Worm (Caenorhabditis elegans) whole organism, early embryonic: ENCODE data around the gene golg-4.
A peak's percentile ranks its signal among the peaks of the same experiment; 100 is the strongest.

Experiments
- B0310.2 ChIP-seq: sonication (generic microtip); optimal IDR thresholded peaks from 2 replicates; lab custom pipeline; 2016; ENCODE audit warnings: mild to moderate bottlenecking, missing genetic modification characterization, missing compliant biosample characterization
- F13C5.2 ChIP-seq: sonication (generic microtip); optimal IDR thresholded peaks from 2 replicates; lab custom pipeline; 2017; ENCODE audit warnings: mild to moderate bottlenecking, missing genetic modification characterization, inconsistent platforms, missing compliant biosample characterization
- aly-1 ChIP-seq: sonication (generic microtip); optimal IDR thresholded peaks from 2 replicates; lab custom pipeline; 2016; ENCODE audit warnings: missing genetic modification characterization, missing compliant biosample characterization
- ama-1 ChIP-seq: fragments of 150-350 bp; optimal IDR thresholded peaks from 2 replicates; lab custom pipeline; 2014
- ceh-13 ChIP-seq: fragments of 200-800 bp; sonication (Bioruptor generic); optimal IDR thresholded peaks from 2 replicates; lab custom pipeline; 2018; ENCODE audit warnings: mild to moderate bottlenecking, missing genetic modification characterization, missing compliant biosample characterization
- ceh-36 ChIP-seq: sonication (generic microtip); optimal IDR thresholded peaks from 2 replicates; lab custom pipeline; 2016; ENCODE audit warnings: missing genetic modification characterization, inconsistent platforms, missing compliant biosample characterization
- ets-7 ChIP-seq: sonication (generic microtip); optimal IDR thresholded peaks from 2 replicates; lab custom pipeline; 2016; ENCODE audit warnings: missing genotype, missing genetic modification characterization, missing compliant biosample characterization
- flt-1 ChIP-seq: fragments of 200-800 bp; sonication (Bioruptor generic); IDR thresholded peaks from 2 replicates; pipeline ENCODE4 v1.3.6; 2022; ENCODE audit warnings: missing genetic modification characterization, missing compliant biosample characterization
- hmbx-1 ChIP-seq: sonication (generic microtip); optimal IDR thresholded peaks from 2 replicates; lab custom pipeline; 2016; ENCODE audit warnings: mild to moderate bottlenecking, missing genetic modification characterization, missing compliant biosample characterization
- hmg-4 ChIP-seq: fragments of 200-800 bp; sonication (Bioruptor generic); optimal IDR thresholded peaks from 2 replicates; lab custom pipeline; 2018; ENCODE audit warnings: mild to moderate bottlenecking, missing genetic modification characterization, missing compliant biosample characterization
- hnd-1 ChIP-seq: sonication (generic microtip); optimal IDR thresholded peaks from 2 replicates; lab custom pipeline; 2016; ENCODE audit warnings: missing genetic modification characterization, missing compliant biosample characterization
- pes-1 ChIP-seq: fragments of 200-800 bp; sonication (Bioruptor generic); IDR thresholded peaks from 2 replicates; pipeline ENCODE4 v1.3.6; 2022; ENCODE audit warnings: missing genetic modification reagents, missing genetic modification characterization, missing compliant biosample characterization
- scrt-1 ChIP-seq: fragments of 200-800 bp; sonication (Bioruptor generic); IDR thresholded peaks from 2 replicates; pipeline ENCODE4 v1.3.6; 2022; ENCODE audit warnings: missing genetic modification characterization, missing compliant biosample characterization
- sea-1 ChIP-seq: fragments of 200-800 bp; sonication (Bioruptor generic); conservative IDR thresholded peaks from 2 replicates; pipeline ENCODE4 v1.3.6; 2022; ENCODE audit warnings: missing genetic modification characterization, missing compliant biosample characterization
- tbx-11 ChIP-seq: fragments of 200-800 bp; sonication (Bioruptor generic); IDR thresholded peaks from 2 replicates; pipeline ENCODE4 v1.3.6; 2022; ENCODE audit warnings: missing genetic modification characterization, missing compliant biosample characterization
- tbx-37 ChIP-seq: fragments of 200-800 bp; sonication (Bioruptor generic); conservative IDR thresholded peaks from 2 replicates; pipeline ENCODE4 v1.3.6; 2022; ENCODE audit warnings: missing genetic modification reagents, missing genetic modification characterization, missing compliant biosample characterization
- tra-4 ChIP-seq: sonication (generic microtip); optimal IDR thresholded peaks from 2 replicates; lab custom pipeline; 2017; ENCODE audit warnings: missing genetic modification characterization, missing compliant biosample characterization

The golg-4 gene

DNA sequence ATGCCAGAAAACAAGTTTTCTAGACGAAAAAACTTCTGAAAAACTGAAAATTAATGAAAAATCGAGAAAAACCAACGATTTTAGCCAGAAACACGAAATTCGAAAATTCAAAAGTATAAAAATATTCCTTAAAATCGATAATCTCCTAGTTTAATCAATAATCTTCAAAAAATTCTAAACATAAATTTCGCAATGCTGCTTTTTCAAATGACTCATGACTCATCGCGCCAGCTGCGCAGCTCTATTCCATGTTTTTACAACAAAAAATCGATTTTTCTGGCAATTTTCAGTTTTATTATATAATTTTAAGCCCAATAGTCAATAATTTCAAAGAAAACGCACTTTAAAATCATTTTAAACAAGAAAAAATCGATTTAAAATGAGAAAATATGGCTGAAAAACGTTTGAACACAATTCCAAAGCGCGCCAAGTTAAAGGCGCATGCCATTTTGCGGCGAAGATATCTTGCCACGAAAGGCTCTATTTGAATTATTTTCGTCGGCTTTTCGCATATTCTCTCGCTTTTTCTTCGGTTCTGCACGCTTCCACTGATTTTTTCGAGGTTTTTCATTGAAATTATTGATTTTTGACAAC is 9.4 kb upstream of the golg-4 start, which contains the start of gene cri-3:
TSS of gene cri-3 (plus strand) at position 482 of the 594 bp plus-strand sequence.
- TF ChIP-seq hmg-4, result no peak
- TF ChIP-seq ets-7, result no peak
- no peak for TF ChIP-seq tbx-11 (GFP tag; lab: Robert Waterston, UW)
- TF ChIP-seq scrt-1, result no peak
- no peak for TF ChIP-seq ama-1
- no peak for TF ChIP-seq flt-1 (GFP tag; lab: Robert Waterston, UW)

DNA sequence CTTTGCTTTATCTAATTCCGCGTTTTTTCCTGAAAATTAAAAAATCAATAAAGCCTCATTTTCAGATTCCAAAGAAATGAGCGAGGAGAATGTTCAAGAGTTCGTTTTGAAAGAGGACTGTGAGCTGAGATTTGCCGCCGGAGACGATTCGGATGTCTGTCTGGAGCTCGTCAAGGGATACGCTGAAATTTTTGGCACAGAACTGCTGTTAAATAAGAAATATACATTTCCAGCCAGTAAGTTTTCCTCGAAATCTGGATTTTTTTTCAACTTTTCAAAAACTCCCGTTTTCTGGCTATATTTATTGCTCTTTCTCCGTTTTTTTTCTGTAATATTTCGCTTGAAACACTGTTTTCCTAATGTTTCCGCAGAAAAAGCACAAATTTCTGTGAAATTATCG is 7.7 kb upstream of the golg-4 start, which contains the start of gene clpf-1:
TSS of gene clpf-1 (plus strand) at position 66 of the 400 bp plus-strand sequence.
- TF ChIP-seq tra-4 (tag; lab: Kevin White, UChicago), result no peak
- TF ChIP-seq scrt-1, result no peak
- no peak for TF ChIP-seq hnd-1 (tag; lab: Kevin White, UChicago)
- no peak for TF ChIP-seq hmg-4
- TF ChIP-seq tbx-11 (GFP tag; lab: Robert Waterston, UW), result no peak
- no peak for TF ChIP-seq B0310.2 (tag; lab: Kevin White, UChicago)
- TF ChIP-seq ceh-36, result no peak
- no peak for TF ChIP-seq F13C5.2 (tag; lab: Kevin White, UChicago)
- TF ChIP-seq ceh-13 (GFP tag; lab: Kevin White, UChicago), result no peak
- no peak for TF ChIP-seq pes-1 (GFP tag; lab: Robert Waterston, UW)
- TF ChIP-seq hmbx-1, result no peak
- no peak for TF ChIP-seq tbx-37 (GFP tag; lab: Robert Waterston, UW)
- TF ChIP-seq flt-1 (GFP tag; lab: Robert Waterston, UW), result no peak

DNA sequence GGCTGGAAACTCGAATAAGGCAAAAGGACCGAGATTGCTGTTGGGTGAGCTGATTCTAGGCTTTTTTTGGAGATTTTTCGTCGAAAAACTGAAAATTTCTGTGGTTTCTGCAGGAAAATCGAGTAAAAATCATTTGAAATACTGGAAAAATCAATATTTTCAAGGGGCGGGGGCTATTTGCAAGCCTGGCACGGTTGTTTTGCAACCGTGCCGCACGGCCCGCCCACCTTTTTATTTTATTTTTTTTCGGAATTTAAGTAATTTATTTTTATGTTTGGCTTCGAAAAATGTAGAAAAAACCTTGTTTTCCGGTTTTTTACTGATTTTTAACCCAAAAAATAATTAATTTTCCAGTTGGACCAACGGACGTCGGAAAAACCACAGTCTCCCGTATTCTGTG is 6.9 kb upstream of the golg-4 start:
- TF ChIP-seq tbx-37 (GFP tag; lab: Robert Waterston, UW), result no peak
- TF ChIP-seq ets-7, result no peak
- TF ChIP-seq ceh-36, result no peak
- no peak for TF ChIP-seq tbx-11 (GFP tag; lab: Robert Waterston, UW)
- TF ChIP-seq pes-1 (GFP tag; lab: Robert Waterston, UW), result peak; percentile 40; the same call in 1 of the 2 replicates
- no peak for TF ChIP-seq aly-1 (tag; lab: Kevin White, UChicago)

DNA sequence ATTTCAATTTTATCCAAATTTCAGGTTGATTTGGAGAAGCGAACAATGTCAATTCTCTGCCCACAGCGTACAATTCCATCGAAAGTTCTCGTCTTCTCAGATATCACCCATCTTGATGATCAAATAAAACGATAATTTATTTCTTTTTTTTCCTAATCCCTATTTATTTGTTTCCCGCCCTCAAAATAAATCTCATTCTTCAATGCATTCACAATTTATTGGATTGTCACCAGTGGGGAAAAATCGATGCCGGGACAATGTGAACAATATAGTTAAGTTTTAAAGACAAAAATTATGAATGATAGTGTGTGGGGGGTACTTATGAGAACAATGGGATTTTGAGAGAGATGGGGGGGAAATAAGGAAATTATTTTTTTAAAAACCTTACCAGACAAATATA is 4.9 kb upstream of the golg-4 start:
- TF ChIP-seq scrt-1, result no peak
- no peak for TF ChIP-seq tbx-11 (GFP tag; lab: Robert Waterston, UW)
- no peak for TF ChIP-seq hnd-1 (tag; lab: Kevin White, UChicago)
- no peak for TF ChIP-seq hmg-4
- TF ChIP-seq ama-1, result no peak
- TF ChIP-seq tra-4 (tag; lab: Kevin White, UChicago), result no peak
- no peak for TF ChIP-seq ets-7
- no peak for TF ChIP-seq tbx-37 (GFP tag; lab: Robert Waterston, UW)
- TF ChIP-seq B0310.2 (tag; lab: Kevin White, UChicago), result no peak

DNA sequence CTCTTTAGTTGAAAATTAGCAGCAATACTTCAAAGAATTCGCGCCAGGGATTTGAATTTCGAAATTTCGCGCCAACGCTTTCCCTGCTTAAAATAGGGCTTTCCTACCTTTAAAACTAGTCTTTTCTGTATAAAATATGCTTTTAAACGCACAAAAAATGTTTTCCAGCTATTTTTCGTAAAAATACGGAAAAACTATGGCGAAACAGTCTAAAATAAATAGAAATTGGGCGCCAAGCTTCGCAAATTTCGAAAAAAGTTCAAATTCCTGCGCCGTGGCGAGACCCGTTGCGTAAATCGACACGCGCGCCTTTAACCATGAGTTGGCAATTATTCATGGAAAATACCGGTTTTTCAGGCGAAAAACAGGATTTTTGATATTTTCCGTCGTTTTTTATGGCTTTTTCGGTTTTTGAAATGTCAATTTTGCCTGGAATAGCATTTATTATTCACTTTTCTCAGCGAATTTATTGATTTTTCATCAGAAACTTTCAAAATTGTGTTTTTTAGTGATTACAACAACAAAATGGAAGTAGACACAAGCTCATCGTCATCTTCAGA is 934 bp upstream of the golg-4 start, which contains the start of the genes npp-9 and F59A2.5:
TSS of gene npp-9 (minus strand) at position 126 of the 560 bp plus-strand sequence.
TSS of gene F59A2.5 (plus strand) at position 510 of the 560 bp plus-strand sequence.
- peak; percentile 32 for TF ChIP-seq F13C5.2 (tag; lab: Kevin White, UChicago)
- TF ChIP-seq tbx-11 (GFP tag; lab: Robert Waterston, UW), result 0 out of 2 replicates have a peak, but pooled peaks have one; percentile 24
- no peak for TF ChIP-seq ceh-13 (GFP tag; lab: Kevin White, UChicago)

DNA sequence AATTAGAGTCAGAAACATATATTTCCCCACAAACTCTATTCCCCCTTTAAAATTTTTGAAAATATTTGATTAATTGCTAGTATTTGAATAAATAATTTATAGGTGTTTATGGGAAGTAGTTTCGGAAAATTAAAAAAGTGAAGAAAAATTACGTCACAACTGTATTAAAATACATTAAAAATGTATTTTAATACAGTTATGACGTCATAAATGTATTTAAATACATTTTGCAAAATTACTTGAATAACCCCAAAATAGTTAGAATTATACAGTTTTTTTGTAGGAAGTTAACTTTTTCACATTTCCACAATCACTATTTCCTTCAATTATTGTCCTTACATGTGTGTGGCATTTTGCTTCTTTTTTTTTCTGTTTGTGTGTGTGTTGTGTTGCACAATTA is 8.1 kb downstream of the golg-4 start:
- no peak for TF ChIP-seq ceh-36

DNA sequence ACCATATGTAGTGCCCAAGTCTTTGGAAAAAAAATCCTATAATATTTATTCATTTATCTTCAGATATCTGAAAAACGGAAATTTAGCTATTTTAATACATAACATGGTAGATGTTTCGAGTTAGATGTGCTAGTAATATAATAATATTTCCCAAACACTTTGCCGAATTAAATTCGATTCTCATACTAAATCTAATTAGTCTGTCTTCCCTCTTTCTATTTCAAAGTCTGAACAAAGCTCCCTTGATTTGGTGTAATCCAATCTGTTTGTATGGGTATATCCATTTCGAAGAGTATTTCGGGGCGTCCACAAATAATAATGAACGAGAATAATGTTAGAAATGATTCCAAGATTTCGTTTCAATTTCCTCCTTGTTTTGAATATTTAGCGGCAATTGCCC is 9.0 kb downstream of the golg-4 start:
- no peak for TF ChIP-seq B0310.2 (tag; lab: Kevin White, UChicago)
- no peak for TF ChIP-seq aly-1 (tag; lab: Kevin White, UChicago)
- no peak for TF ChIP-seq hmg-4

DNA sequence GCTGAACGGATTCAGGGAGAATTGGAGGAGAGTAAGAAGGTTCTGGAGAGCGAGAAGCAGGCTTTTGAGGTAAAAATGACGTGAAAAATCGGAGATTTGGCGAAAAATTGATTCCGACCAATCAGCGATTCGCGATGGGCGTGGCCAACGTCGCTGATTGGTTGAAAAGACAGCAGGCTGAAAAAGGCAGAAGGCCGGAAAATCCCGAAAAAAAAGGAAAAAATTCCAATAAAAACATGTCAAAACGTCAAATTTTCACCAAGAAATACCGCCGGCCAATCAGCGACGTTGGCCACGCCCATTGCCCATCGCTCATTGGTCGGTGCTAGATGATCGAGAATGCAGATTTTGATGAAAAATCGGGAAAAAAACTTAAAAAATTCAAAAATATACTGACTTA is 12.1 kb downstream of the golg-4 start:
- TF ChIP-seq hmbx-1 (no peak), F13C5.2 (tag; lab: Kevin White, UChicago) (no peak), ets-7 (no peak), aly-1 (tag; lab: Kevin White, UChicago) (no peak)

DNA sequence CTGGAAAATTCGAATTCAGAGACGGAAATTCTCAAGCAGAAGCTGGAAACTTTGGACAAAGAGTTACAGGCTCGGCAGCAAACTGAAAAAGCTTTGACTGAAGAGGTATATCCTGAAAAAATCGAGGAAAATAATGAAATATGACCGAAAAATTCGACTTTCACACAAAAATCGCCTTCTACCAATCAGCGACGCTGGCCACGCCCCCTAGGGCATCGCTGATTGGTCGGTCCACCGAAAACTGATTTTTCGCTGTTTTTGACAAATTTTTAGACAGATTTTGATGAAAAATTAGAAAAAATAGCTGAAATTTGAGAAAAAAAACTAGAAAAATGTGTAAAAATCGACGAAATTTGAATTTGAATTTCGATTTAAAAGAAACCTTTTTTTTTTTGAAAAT is 13.5 kb downstream of the golg-4 start:
- TF ChIP-seq sea-1 (no peak), hmg-4 (no peak), hmbx-1 (no peak), ets-7 (no peak), hnd-1 (tag; lab: Kevin White, UChicago) (no peak), aly-1 (tag; lab: Kevin White, UChicago) (no peak), tbx-37 (GFP tag; lab: Robert Waterston, UW) (no peak), tra-4 (tag; lab: Kevin White, UChicago) (no peak), scrt-1 (no peak), tbx-11 (GFP tag; lab: Robert Waterston, UW) (no peak), ceh-13 (GFP tag; lab: Kevin White, UChicago) (no peak), F13C5.2 (tag; lab: Kevin White, UChicago) (no peak), pes-1 (GFP tag; lab: Robert Waterston, UW) (no peak), ceh-36 (no peak), flt-1 (GFP tag; lab: Robert Waterston, UW) (no peak), ama-1 (no peak), B0310.2 (tag; lab: Kevin White, UChicago) (no peak)
